Fruit fly (Drosophila melanogaster): ENCODE data around the gene polybromo.

polybromo gene

DNA sequence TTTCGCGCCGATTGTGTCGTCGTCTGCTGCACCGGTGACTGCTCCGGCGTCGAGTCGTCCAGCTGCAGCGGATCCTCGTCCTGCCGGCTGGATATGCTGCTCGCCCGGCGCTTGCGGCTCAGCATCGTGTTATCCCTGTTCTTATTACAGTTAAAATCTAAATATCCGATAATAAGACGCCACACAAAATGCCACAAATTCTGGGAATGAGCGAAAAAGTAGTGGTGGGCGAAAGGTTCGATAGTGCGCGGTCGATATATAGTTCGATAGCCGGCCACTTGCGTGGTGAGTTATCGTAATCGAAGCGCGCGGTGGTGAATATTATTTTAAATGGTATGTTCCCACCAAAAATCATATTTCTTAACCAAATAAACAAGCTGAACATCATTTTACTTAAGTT lies at the start of gene polybromo:
polybromo (minus strand) TSS at position 212 of the 400 bp plus-strand sequence.
- peak; percentile 77; the same call in 1 of the 3 replicates for TF ChIP-seq hb (GFP tag; IDR thresholded peaks at IDR 0.05; ENCODE audit: partially characterized antibody)
- TF ChIP-seq toy (GFP tag; IDR thresholded peaks at IDR 0.05), result no peak
- no peak for TF ChIP-seq rib (GFP tag; IDR thresholded peaks at IDR 0.05)
- peak; percentile 90 for TF ChIP-seq Scr (GFP tag; IDR thresholded peaks at IDR 0.05; ENCODE audit: partially characterized antibody)
- no peak for TF ChIP-seq CG7928 (GFP tag; optimal IDR thresholded peaks at IDR 0.05)
- no peak for TF ChIP-seq CG8388 (GFP tag; optimal IDR thresholded peaks at IDR 0.05)
- TF ChIP-seq CG1603 (tag; optimal IDR thresholded peaks at IDR 0.05), result no peak
- TF ChIP-seq tup (GFP tag; optimal IDR thresholded peaks at IDR 0.05), result no peak
- TF ChIP-seq ac (GFP tag; optimal IDR thresholded peaks at IDR 0.05), result no peak
- no peak for TF ChIP-seq CkIIα-i1 (GFP tag; IDR thresholded peaks at IDR 0.05)
- peak; percentile 93 for TF ChIP-seq CG13287 (GFP tag; IDR thresholded peaks at IDR 0.05; ENCODE audit: partially characterized antibody)
- peak; percentile 76 for TF ChIP-seq CG14860 (GFP tag; IDR thresholded peaks at IDR 0.05; ENCODE audit: partially characterized antibody)
- peak; percentile 86 for TF ChIP-seq zen2 (GFP tag; IDR thresholded peaks at IDR 0.05; ENCODE audit: partially characterized antibody)
- TF ChIP-seq crc (GFP tag; optimal IDR thresholded peaks at IDR 0.05), result no peak
- TF ChIP-seq CG9727 (GFP tag; optimal IDR thresholded peaks at IDR 0.05), result no peak
- TF ChIP-seq Poxn (GFP tag; IDR thresholded peaks at IDR 0.05), result no peak
- peak; percentile 87 for TF ChIP-seq Doc3 (GFP tag; IDR thresholded peaks at IDR 0.05; ENCODE audit: partially characterized antibody)
- no peak for TF ChIP-seq Asciz (GFP tag; optimal IDR thresholded peaks at IDR 0.05)
- TF ChIP-seq CG2678 (tag; optimal IDR thresholded peaks at IDR 0.05), result no peak
- TF ChIP-seq jing (GFP tag; optimal IDR thresholded peaks at IDR 0.05), result no peak
- no peak for TF ChIP-seq zf30C (GFP tag; optimal IDR thresholded peaks at IDR 0.05)
- no peak for TF ChIP-seq D19A (tag; optimal IDR thresholded peaks at IDR 0.05)
- TF ChIP-seq HHEX (GFP tag; optimal IDR thresholded peaks at IDR 0.05), result no peak
- TF ChIP-seq CG12155 (GFP tag; optimal IDR thresholded peaks at IDR 0.05), result no peak
- peak in 1 of 3 experiments; percentile 70 for TF ChIP-seq Stat92E (GFP tag; optimal IDR thresholded peaks at IDR 0.05)
- no peak for TF ChIP-seq stc (GFP tag; IDR thresholded peaks at IDR 0.05)
- TF ChIP-seq fd64A (GFP tag; optimal IDR thresholded peaks at IDR 0.05), result no peak
- no peak for TF ChIP-seq TFAM (GFP tag; optimal IDR thresholded peaks at IDR 0.05)
- TF ChIP-seq CG4730 (GFP tag; IDR thresholded peaks at IDR 0.05), result no peak
- TF ChIP-seq CG10979 (tag; optimal IDR thresholded peaks at IDR 0.05), result no peak
- peak; percentile 61 for TF ChIP-seq CG4617 (GFP tag; optimal IDR thresholded peaks at IDR 0.05; ENCODE audit: borderline replicate concordance)
- TF ChIP-seq CG7271 (tag; optimal IDR thresholded peaks at IDR 0.05), result no peak
- no peak for TF ChIP-seq gt (GFP tag; IDR thresholded peaks at IDR 0.05)
- TF ChIP-seq ap (GFP tag; IDR thresholded peaks at IDR 0.05), result no peak
- no peak for TF ChIP-seq CG3838 (GFP tag; optimal IDR thresholded peaks at IDR 0.05)
- no peak for TF ChIP-seq CG10366 (GFP tag; IDR thresholded peaks at IDR 0.05)
- no peak for TF ChIP-seq vfl (GFP tag; optimal IDR thresholded peaks at IDR 0.05)
- TF ChIP-seq Hmx (GFP tag; optimal IDR thresholded peaks at IDR 0.05), result no peak
- peak; percentile 21 for TF ChIP-seq CTCF (GFP tag; optimal IDR thresholded peaks at IDR 0.05)
- TF ChIP-seq bigmax (GFP tag; optimal IDR thresholded peaks at IDR 0.05), result no peak
- no peak for TF ChIP-seq ash1 (GFP tag; optimal IDR thresholded peaks at IDR 0.05)
- no peak for TF ChIP-seq CG18619 (GFP tag; optimal IDR thresholded peaks at IDR 0.05)
- peak; percentile 85 for TF ChIP-seq sna (GFP tag; IDR thresholded peaks at IDR 0.05; ENCODE audit: partially characterized antibody)
- TF ChIP-seq CG11456 (GFP tag; IDR thresholded peaks at IDR 0.05), result no peak
- no peak for TF ChIP-seq CG12744 (GFP tag; optimal IDR thresholded peaks at IDR 0.05)
- no peak for TF ChIP-seq NfI (GFP tag; optimal IDR thresholded peaks at IDR 0.05)
- no peak for TF ChIP-seq Blimp-1 (GFP tag; optimal IDR thresholded peaks at IDR 0.05)
- TF ChIP-seq Side (GFP tag; optimal IDR thresholded peaks at IDR 0.05), result no peak
- TF ChIP-seq bbx (GFP tag; IDR thresholded peaks at IDR 0.05; ENCODE audit: partially characterized antibody), result peak; percentile 92
- no peak for TF ChIP-seq sd (tag; optimal IDR thresholded peaks at IDR 0.05)
- no peak for TF ChIP-seq CG10274 (GFP tag; optimal IDR thresholded peaks at IDR 0.05)
